Fruit fly (Drosophila melanogaster) whole organism, pupa: ENCODE results near the gene CG13847.

Experiments
- CG4496 ChIP-seq: fragments of 200-800 bp; sonication (Bioruptor generic); IDR thresholded peaks from 3 replicates; pipeline ENCODE4 v1.3.6; 2022; ENCODE audit warnings: missing biosample characterization, missing genetic modification characterization
- fd96Ca ChIP-seq: fragments of 200-800 bp; sonication (Bioruptor generic); IDR thresholded peaks from 3 replicates; pipeline ENCODE4 v1.3.6; 2022; ENCODE audit warnings: missing biosample characterization, missing genetic modification characterization

- no peak for TF ChIP-seq CG4496
- no peak for TF ChIP-seq fd96Ca (GFP tag; lab: Robert Waterston, UW)
Measured at dm6 chr3R:22394004-22394403, 41.9 kb downstream of the CG13847 start, which contains the start of gene CG13857.
